Worm (Caenorhabditis elegans) whole organism, early embryonic: ENCODE measurements around the gene R09A8.5.

Experiments used
- B0310.2 ChIP-seq: sonication (generic microtip); optimal IDR thresholded peaks from 2 replicates; lab custom pipeline; 2016; ENCODE audit warnings: mild to moderate bottlenecking, missing genetic modification characterization, missing compliant biosample characterization
- F13C5.2 ChIP-seq: sonication (generic microtip); optimal IDR thresholded peaks from 2 replicates; lab custom pipeline; 2017; ENCODE audit warnings: mild to moderate bottlenecking, missing genetic modification characterization, inconsistent platforms, missing compliant biosample characterization
- aly-1 ChIP-seq: sonication (generic microtip); optimal IDR thresholded peaks from 2 replicates; lab custom pipeline; 2016; ENCODE audit warnings: missing genetic modification characterization, missing compliant biosample characterization
- ama-1 ChIP-seq: fragments of 150-350 bp; optimal IDR thresholded peaks from 2 replicates; lab custom pipeline; 2014
- ceh-13 ChIP-seq: fragments of 200-800 bp; sonication (Bioruptor generic); optimal IDR thresholded peaks from 2 replicates; lab custom pipeline; 2018; ENCODE audit warnings: mild to moderate bottlenecking, missing genetic modification characterization, missing compliant biosample characterization
- ceh-36 ChIP-seq: sonication (generic microtip); optimal IDR thresholded peaks from 2 replicates; lab custom pipeline; 2016; ENCODE audit warnings: missing genetic modification characterization, inconsistent platforms, missing compliant biosample characterization
- ets-7 ChIP-seq: sonication (generic microtip); optimal IDR thresholded peaks from 2 replicates; lab custom pipeline; 2016; ENCODE audit warnings: missing genotype, missing genetic modification characterization, missing compliant biosample characterization
- flt-1 ChIP-seq: fragments of 200-800 bp; sonication (Bioruptor generic); IDR thresholded peaks from 2 replicates; pipeline ENCODE4 v1.3.6; 2022; ENCODE audit warnings: missing genetic modification characterization, missing compliant biosample characterization
- hmbx-1 ChIP-seq: sonication (generic microtip); optimal IDR thresholded peaks from 2 replicates; lab custom pipeline; 2016; ENCODE audit warnings: mild to moderate bottlenecking, missing genetic modification characterization, missing compliant biosample characterization
- hmg-4 ChIP-seq: fragments of 200-800 bp; sonication (Bioruptor generic); optimal IDR thresholded peaks from 2 replicates; lab custom pipeline; 2018; ENCODE audit warnings: mild to moderate bottlenecking, missing genetic modification characterization, missing compliant biosample characterization
- hnd-1 ChIP-seq: sonication (generic microtip); optimal IDR thresholded peaks from 2 replicates; lab custom pipeline; 2016; ENCODE audit warnings: missing genetic modification characterization, missing compliant biosample characterization
- pes-1 ChIP-seq: fragments of 200-800 bp; sonication (Bioruptor generic); IDR thresholded peaks from 2 replicates; pipeline ENCODE4 v1.3.6; 2022; ENCODE audit warnings: missing genetic modification reagents, missing genetic modification characterization, missing compliant biosample characterization
- scrt-1 ChIP-seq: fragments of 200-800 bp; sonication (Bioruptor generic); IDR thresholded peaks from 2 replicates; pipeline ENCODE4 v1.3.6; 2022; ENCODE audit warnings: missing genetic modification characterization, missing compliant biosample characterization
- sea-1 ChIP-seq: fragments of 200-800 bp; sonication (Bioruptor generic); conservative IDR thresholded peaks from 2 replicates; pipeline ENCODE4 v1.3.6; 2022; ENCODE audit warnings: missing genetic modification characterization, missing compliant biosample characterization
- tbx-11 ChIP-seq: fragments of 200-800 bp; sonication (Bioruptor generic); IDR thresholded peaks from 2 replicates; pipeline ENCODE4 v1.3.6; 2022; ENCODE audit warnings: missing genetic modification characterization, missing compliant biosample characterization
- tbx-37 ChIP-seq: fragments of 200-800 bp; sonication (Bioruptor generic); conservative IDR thresholded peaks from 2 replicates; pipeline ENCODE4 v1.3.6; 2022; ENCODE audit warnings: missing genetic modification reagents, missing genetic modification characterization, missing compliant biosample characterization
- tra-4 ChIP-seq: sonication (generic microtip); optimal IDR thresholded peaks from 2 replicates; lab custom pipeline; 2017; ENCODE audit warnings: missing genetic modification characterization, missing compliant biosample characterization

Gene R09A8.5

ce11 chrX:12602611-12603010, 37.7 kb downstream of the R09A8.5 start:
- TF ChIP-seq hmbx-1 (tag; lab: Kevin White, UChicago), result no peak
- no peak for TF ChIP-seq ets-7 (tag; lab: Kevin White, UChicago)
- TF ChIP-seq ceh-36 (tag; lab: Kevin White, UChicago), result no peak
- no peak for TF ChIP-seq sea-1 (GFP tag; lab: Robert Waterston, UW)
- TF ChIP-seq flt-1, result no peak

- TF ChIP-seq ets-7 (tag; lab: Kevin White, UChicago) (no peak), sea-1 (GFP tag; lab: Robert Waterston, UW) (no peak), tra-4 (tag; lab: Kevin White, UChicago) (no peak), pes-1 (no peak), aly-1 (tag; lab: Kevin White, UChicago) (no peak), hmg-4 (GFP tag; lab: Kevin White, UChicago) (no peak), hmbx-1 (tag; lab: Kevin White, UChicago) (no peak), tbx-11 (GFP tag; lab: Robert Waterston, UW) (no peak), hnd-1 (tag; lab: Kevin White, UChicago) (no peak)
Observed at ce11 chrX:12596868-12597267, 43.5 kb downstream of the R09A8.5 start, which contains the start of gene T24D5.4. Gene T24D5.4 (plus strand): TSS chrX:12597168.

- TF ChIP-seq ama-1 (lab: Kevin White, UChicago) (no peak), hmbx-1 (tag; lab: Kevin White, UChicago) (no peak), ets-7 (tag; lab: Kevin White, UChicago) (no peak), tbx-37 (GFP tag; lab: Robert Waterston, UW) (no peak), tbx-11 (GFP tag; lab: Robert Waterston, UW) (no peak), hnd-1 (tag; lab: Kevin White, UChicago) (no peak), ceh-13 (GFP tag; lab: Kevin White, UChicago) (no peak), aly-1 (tag; lab: Kevin White, UChicago) (no peak), pes-1 (no peak), scrt-1 (GFP tag; lab: Robert Waterston, UW) (no peak), sea-1 (GFP tag; lab: Robert Waterston, UW) (no peak), B0310.2 (tag; lab: Kevin White, UChicago) (no peak), ceh-36 (tag; lab: Kevin White, UChicago) (no peak), flt-1 (no peak), tra-4 (tag; lab: Kevin White, UChicago) (no peak), hmg-4 (GFP tag; lab: Kevin White, UChicago) (no peak), F13C5.2 (tag; lab: Kevin White, UChicago) (no peak)
Observed at ce11 chrX:12595954-12596353, 44.4 kb downstream of the R09A8.5 start.

- TF ChIP-seq flt-1 (no peak), aly-1 (tag; lab: Kevin White, UChicago) (no peak), B0310.2 (tag; lab: Kevin White, UChicago) (no peak), ets-7 (tag; lab: Kevin White, UChicago) (no peak), tbx-37 (GFP tag; lab: Robert Waterston, UW) (no peak), scrt-1 (GFP tag; lab: Robert Waterston, UW) (no peak), ama-1 (lab: Kevin White, UChicago) (no peak), ceh-36 (tag; lab: Kevin White, UChicago) (no peak), hmbx-1 (tag; lab: Kevin White, UChicago) (no peak), tra-4 (tag; lab: Kevin White, UChicago) (no peak), ceh-13 (GFP tag; lab: Kevin White, UChicago) (no peak), hnd-1 (tag; lab: Kevin White, UChicago) (no peak), tbx-11 (GFP tag; lab: Robert Waterston, UW) (no peak)
Observed at ce11 chrX:12595217-12595616, 45.1 kb downstream of the R09A8.5 start.

ce11 chrX:12589503-12589902, 50.9 kb downstream of the R09A8.5 start:
- no peak for TF ChIP-seq scrt-1 (GFP tag; lab: Robert Waterston, UW)
- TF ChIP-seq ceh-13 (GFP tag; lab: Kevin White, UChicago), result no peak
- no peak for TF ChIP-seq tbx-11 (GFP tag; lab: Robert Waterston, UW)
